Worm (Caenorhabditis elegans) whole organism, mixed stage, embryonic: ENCODE data around the gene dgn-2.
A peak's percentile ranks its signal among the peaks of the same experiment; 100 is the strongest.

ENCODE experiments used
- M03D4.4 ChIP-seq: sonication (generic microtip); optimal IDR thresholded peaks from 2 replicates; lab custom pipeline; 2017; ENCODE audit warnings: mild to moderate bottlenecking, missing genetic modification characterization, missing compliant biosample characterization
- bed-3 ChIP-seq: fragments of 200-800 bp; sonication (Bioruptor generic); optimal IDR thresholded peaks from 3 replicates; lab custom pipeline; 2018; ENCODE audit warnings: mild to moderate bottlenecking, missing genetic modification characterization, moderate library complexity, missing compliant biosample characterization
- blmp-1 ChIP-seq: fragments of 150-350 bp; optimal IDR thresholded peaks from 2 replicates; lab custom pipeline; 2014; ENCODE audit warnings: missing biosample characterization, missing genetic modification characterization
- ceh-39 ChIP-seq: fragments of 150-350 bp; optimal IDR thresholded peaks from 2 replicates; lab custom pipeline; 2014; ENCODE audit warnings: missing biosample characterization, missing genetic modification characterization
- ceh-43 ChIP-seq: fragments of 200-800 bp; sonication (Bioruptor generic); optimal IDR thresholded peaks from 2 replicates; lab custom pipeline; 2018; ENCODE audit warnings: mild to moderate bottlenecking, missing genetic modification characterization, moderate library complexity, missing compliant biosample characterization
- ceh-83 ChIP-seq: fragments of 200-800 bp; sonication (Bioruptor generic); optimal IDR thresholded peaks from 2 replicates; lab custom pipeline; 2018; ENCODE audit warnings: mild to moderate bottlenecking, missing genetic modification characterization, missing compliant biosample characterization
- ces-1 ChIP-seq: fragments of 150-350 bp; optimal IDR thresholded peaks from 2 replicates; lab custom pipeline; 2014; ENCODE audit warnings: missing biosample characterization, missing genetic modification reagents, missing genetic modification characterization
- cnd-1 ChIP-seq: fragments of 200-800 bp; sonication (Bioruptor generic); optimal IDR thresholded peaks from 2 replicates; lab custom pipeline; 2018; ENCODE audit warnings: mild to moderate bottlenecking, missing genetic modification characterization, missing compliant biosample characterization
- drap-1 ChIP-seq: fragments of 200-800 bp; sonication (Bioruptor generic); optimal IDR thresholded peaks from 3 replicates; lab custom pipeline; 2018; ENCODE audit warnings: mild to moderate bottlenecking, missing genetic modification characterization, missing compliant biosample characterization
- elt-1 ChIP-seq: sonication (generic microtip); optimal IDR thresholded peaks from 2 replicates; lab custom pipeline; 2017; ENCODE audit warnings: missing genetic modification characterization, mild to moderate bottlenecking, missing compliant biosample characterization, antibody characterized with exemption, moderate library complexity, borderline replicate concordance; ENCODE audit not compliant: insufficient read depth
- elt-3 ChIP-seq: fragments of 150-350 bp; optimal IDR thresholded peaks from 2 replicates; lab custom pipeline; 2014; ENCODE audit warnings: missing biosample characterization, missing genetic modification characterization
- flh-1 ChIP-seq: fragments of 200-800 bp; sonication (Bioruptor generic); optimal IDR thresholded peaks from 2 replicates; lab custom pipeline; 2018; ENCODE audit warnings: mild to moderate bottlenecking, missing genetic modification characterization, moderate library complexity, missing compliant biosample characterization
- ham-2 ChIP-seq: fragments of 200-800 bp; sonication (Bioruptor generic); optimal IDR thresholded peaks from 2 replicates; lab custom pipeline; 2018; ENCODE audit warnings: mild to moderate bottlenecking, missing genetic modification characterization, missing compliant biosample characterization
- hlh-1 ChIP-seq: fragments of 150-350 bp; optimal IDR thresholded peaks from 2 replicates; lab custom pipeline; 2014; ENCODE audit warnings: missing biosample characterization, missing genetic modification reagents, missing genetic modification characterization
- lin-13 ChIP-seq: fragments of 150-350 bp; optimal IDR thresholded peaks from 2 replicates; lab custom pipeline; 2014; ENCODE audit warnings: missing biosample characterization, missing genetic modification characterization
- lin-32 ChIP-seq: fragments of 200-800 bp; sonication (Bioruptor generic); optimal IDR thresholded peaks from 2 replicates; lab custom pipeline; 2018; ENCODE audit warnings: mild to moderate bottlenecking, missing genetic modification characterization, missing compliant biosample characterization
- lsy-2 ChIP-seq: fragments of 150-350 bp; optimal IDR thresholded peaks from 2 replicates; lab custom pipeline; 2014; ENCODE audit warnings: missing biosample characterization, missing genetic modification characterization
- mab-5 ChIP-seq: fragments of 150-350 bp; optimal IDR thresholded peaks from 2 replicates; lab custom pipeline; 2014; ENCODE audit warnings: missing biosample characterization, missing genetic modification characterization
- mep-1 ChIP-seq: fragments of 150-350 bp; optimal IDR thresholded peaks from 2 replicates; lab custom pipeline; 2017; ENCODE audit warnings: missing biosample characterization, missing genetic modification reagents, missing genetic modification characterization, inconsistent platforms
- mls-2 ChIP-seq: sonication (generic microtip); optimal IDR thresholded peaks from 2 replicates; lab custom pipeline; 2016; ENCODE audit warnings: mild to moderate bottlenecking, missing genetic modification characterization, moderate library complexity, missing compliant biosample characterization
- nhr-12 ChIP-seq: fragments of 150-350 bp; optimal IDR thresholded peaks from 2 replicates; lab custom pipeline; 2014; ENCODE audit warnings: missing biosample characterization, missing genetic modification characterization
- nhr-2 ChIP-seq: fragments of 150-350 bp; optimal IDR thresholded peaks from 2 replicates; lab custom pipeline; 2014; ENCODE audit warnings: missing biosample characterization, missing genetic modification characterization
- nhr-237 ChIP-seq: fragments of 150-350 bp; optimal IDR thresholded peaks from 2 replicates; lab custom pipeline; 2014; ENCODE audit warnings: missing biosample characterization, missing genetic modification characterization
- nhr-28 ChIP-seq: fragments of 150-350 bp; optimal IDR thresholded peaks from 2 replicates; lab custom pipeline; 2014; ENCODE audit warnings: missing biosample characterization, missing genetic modification characterization
- nhr-76 ChIP-seq: sonication (generic microtip); optimal IDR thresholded peaks from 2 replicates; lab custom pipeline; 2017; ENCODE audit warnings: missing biosample characterization, missing genetic modification characterization
- pha-4 ChIP-seq: fragments of 150-350 bp; optimal IDR thresholded peaks from 2 replicates; lab custom pipeline; 2018; ENCODE audit warnings: missing biosample characterization, missing genetic modification reagents, missing genetic modification characterization
- sem-2 ChIP-seq: fragments of 200-800 bp; sonication (Bioruptor generic); optimal IDR thresholded peaks from 2 replicates; lab custom pipeline; 2018; ENCODE audit warnings: mild to moderate bottlenecking, missing genetic modification characterization, missing compliant biosample characterization
- snpc-4 ChIP-seq: fragments of 150-350 bp; optimal IDR thresholded peaks from 2 replicates; lab custom pipeline; 2014; ENCODE audit warnings: missing biosample characterization, missing genetic modification characterization
- sptf-1 ChIP-seq: sonication (generic microtip); optimal IDR thresholded peaks from 2 replicates; lab custom pipeline; 2017; ENCODE audit warnings: mild to moderate bottlenecking, missing genetic modification characterization, moderate library complexity, missing compliant biosample characterization
- tbx-8 ChIP-seq: fragments of 200-800 bp; sonication (Bioruptor generic); optimal IDR thresholded peaks from 2 replicates; lab custom pipeline; 2018; ENCODE audit warnings: mild to moderate bottlenecking, missing genetic modification characterization, moderate library complexity, missing compliant biosample characterization
- unc-120 ChIP-seq: sonication (generic microtip); optimal IDR thresholded peaks from 2 replicates; lab custom pipeline; 2017; ENCODE audit warnings: missing genetic modification characterization, missing compliant biosample characterization; ENCODE audit not compliant: poor library complexity, severe bottlenecking
- unc-39 ChIP-seq: fragments of 150-350 bp; optimal IDR thresholded peaks from 2 replicates; lab custom pipeline; 2014; ENCODE audit warnings: missing biosample characterization, missing genetic modification characterization
- unc-62 ChIP-seq: fragments of 150-350 bp; optimal IDR thresholded peaks from 2 replicates; lab custom pipeline; 2014; ENCODE audit warnings: missing biosample characterization, missing genetic modification reagents, missing genetic modification characterization
- zip-8 ChIP-seq: fragments of 150-350 bp; optimal IDR thresholded peaks from 2 replicates; lab custom pipeline; 2014; ENCODE audit warnings: missing biosample characterization, missing genetic modification characterization
- ztf-11 ChIP-seq: fragments of 150-350 bp; optimal IDR thresholded peaks from 2 replicates; lab custom pipeline; 2014; ENCODE audit warnings: missing biosample characterization, missing genetic modification characterization

Gene dgn-2

DNA sequence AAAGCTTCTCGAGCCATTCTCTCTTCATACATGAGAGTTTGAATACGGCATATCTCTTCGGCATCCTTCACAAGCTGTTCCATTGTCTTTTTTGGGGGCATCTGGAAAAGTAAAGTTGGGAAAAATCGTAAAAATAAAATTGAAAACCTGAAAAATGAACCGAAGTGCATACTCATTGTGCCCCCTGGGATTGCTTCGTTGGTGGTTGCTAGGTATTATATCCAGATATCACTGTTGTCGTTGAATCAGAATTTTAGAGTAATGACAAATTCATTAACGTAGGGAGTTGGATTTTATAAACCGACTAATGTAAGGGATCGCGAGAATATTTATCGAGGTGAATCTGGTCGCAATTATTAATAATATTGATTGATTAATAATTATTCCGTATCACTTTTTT is 14.2 kb upstream of the dgn-2 start, which contains the start of gene F56C3.10:
Gene F56C3.10 (minus strand): TSS at position 101 of the 400 bp plus-strand sequence.
- TF ChIP-seq pha-4 (tag; lab: Kevin White, UChicago): no peak
- no peak for TF ChIP-seq ceh-39 (tag; lab: Kevin White, UChicago)
- TF ChIP-seq hlh-1 (tag; lab: Kevin White, UChicago): no peak
- no peak for TF ChIP-seq ceh-83 (GFP tag; lab: Kevin White, UChicago)
- no peak for TF ChIP-seq nhr-76 (tag; lab: Kevin White, UChicago)
- no peak for TF ChIP-seq unc-62 (GFP tag; lab: Kevin White, UChicago)
- TF ChIP-seq blmp-1 (tag; lab: Kevin White, UChicago): no peak
- no peak for TF ChIP-seq ces-1
- no peak for TF ChIP-seq ceh-43
- TF ChIP-seq lin-32 (GFP tag; lab: Kevin White, UChicago): no peak
- TF ChIP-seq elt-3 (tag; lab: Kevin White, UChicago): no peak
- TF ChIP-seq cnd-1: no peak
- TF ChIP-seq, all 35 proteins: peak for 0

DNA sequence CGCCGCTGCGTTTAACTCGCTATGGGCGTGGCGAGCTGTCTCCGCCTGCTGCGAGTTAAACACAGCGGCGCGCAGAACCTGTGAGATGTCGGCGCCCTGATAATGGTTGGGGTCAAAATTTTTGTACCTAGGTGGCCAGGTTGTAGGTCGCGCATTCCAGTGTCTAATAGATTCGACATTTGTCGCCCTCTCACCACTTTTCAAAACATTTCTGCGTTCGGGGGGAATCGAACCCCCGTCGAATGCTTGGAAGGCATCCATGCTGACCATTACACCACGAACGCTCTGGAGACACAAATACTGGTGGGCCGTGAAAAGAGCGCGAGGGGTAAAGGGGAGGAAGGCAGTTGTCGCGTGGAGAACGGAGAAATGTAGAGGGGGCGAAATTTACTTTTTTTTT is 12.1 kb upstream of the dgn-2 start:
- TF ChIP-seq lin-13 (tag; lab: Kevin White, UChicago) (peak; percentile 14), mls-2 (peak; percentile 92), snpc-4 (tag; lab: Kevin White, UChicago) (no peak), M03D4.4 (tag; lab: Kevin White, UChicago) (peak; percentile 85), cnd-1 (peak; percentile 92), blmp-1 (tag; lab: Kevin White, UChicago) (no peak), zip-8 (tag; lab: Kevin White, UChicago) (no peak), tbx-8 (GFP tag; lab: Kevin White, UChicago) (peak; percentile 67), drap-1 (GFP tag; lab: Kevin White, UChicago) (peak; percentile 94), nhr-76 (tag; lab: Kevin White, UChicago) (peak; percentile 42), ceh-39 (tag; lab: Kevin White, UChicago) (peak; percentile 4), sptf-1 (tag; lab: Kevin White, UChicago) (peak; percentile 94), lsy-2 (tag; lab: Kevin White, UChicago) (peak; percentile 6), pha-4 (tag; lab: Kevin White, UChicago) (peak; percentile 36), elt-3 (tag; lab: Kevin White, UChicago) (peak; percentile 24), flh-1 (GFP tag; lab: Kevin White, UChicago) (peak; percentile 75), lin-32 (GFP tag; lab: Kevin White, UChicago) (peak; percentile 89), nhr-28 (tag; lab: Kevin White, UChicago) (no peak), nhr-2 (tag; lab: Kevin White, UChicago) (no peak), mab-5 (tag; lab: Kevin White, UChicago) (no peak), unc-39 (peak; percentile 14), bed-3 (peak; percentile 78), ztf-11 (peak; percentile 14), ceh-43 (peak; percentile 80), mep-1 (tag; lab: Kevin White, UChicago) (no peak), unc-120 (peak; percentile 85), unc-62 (GFP tag; lab: Kevin White, UChicago) (peak; percentile 48), elt-1 (no peak), nhr-12 (tag; lab: Kevin White, UChicago) (no peak), ham-2 (GFP tag; lab: Kevin White, UChicago) (peak; percentile 80), sem-2 (GFP tag; lab: Kevin White, UChicago) (peak; percentile 81), ceh-83 (GFP tag; lab: Kevin White, UChicago) (peak; percentile 89), hlh-1 (tag; lab: Kevin White, UChicago) (peak; percentile 55), nhr-237 (peak; percentile 26), ces-1 (no peak)

DNA sequence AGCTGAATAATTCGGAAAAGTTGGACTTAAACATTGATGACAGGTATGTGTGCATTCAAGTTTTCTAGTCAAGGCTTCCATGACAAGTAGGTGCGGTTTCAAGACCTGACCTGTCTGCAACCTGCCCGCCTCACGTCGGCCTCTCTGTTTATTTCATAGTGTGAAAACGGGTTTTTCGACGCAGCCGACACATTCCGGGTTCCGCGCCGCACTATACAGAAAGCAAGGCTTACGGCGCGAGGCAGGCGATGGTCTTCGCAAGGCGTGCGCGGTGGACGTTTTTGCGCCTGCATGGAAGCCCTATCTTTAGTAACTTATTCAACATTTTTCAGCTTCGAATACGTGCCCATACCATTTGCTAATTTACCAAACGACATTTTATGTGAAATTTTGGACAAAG is 5.1 kb upstream of the dgn-2 start:
- no peak for TF ChIP-seq snpc-4 (tag; lab: Kevin White, UChicago)
- TF ChIP-seq sptf-1 (tag; lab: Kevin White, UChicago): no peak
- TF ChIP-seq zip-8 (tag; lab: Kevin White, UChicago): no peak
- no peak for TF ChIP-seq nhr-28 (tag; lab: Kevin White, UChicago)
- no peak for TF ChIP-seq nhr-2 (tag; lab: Kevin White, UChicago)
- TF ChIP-seq flh-1 (GFP tag; lab: Kevin White, UChicago): no peak
- TF ChIP-seq ham-2 (GFP tag; lab: Kevin White, UChicago): no peak
